Fruit fly (Drosophila melanogaster) whole organism, embryonic: ENCODE measurements around the gene CG32333.
A peak's percentile ranks its signal among the peaks of the same experiment; 100 is the strongest.

Experiments used
- Atf-2 ChIP-seq: fragments of 200-800 bp; sonication (Bioruptor generic); optimal IDR thresholded peaks from 2 replicates; lab custom pipeline; 2016; ENCODE audit warnings: missing biosample characterization, missing genetic modification characterization
- Atf3 ChIP-seq: fragments of 200-800 bp; sonication (Bioruptor generic); optimal IDR thresholded peaks from 3 replicates; lab custom pipeline; 2016; ENCODE audit warnings: missing biosample characterization, missing genetic modification characterization
- CG10267 ChIP-seq: fragments of 200-800 bp; sonication (Bioruptor generic); optimal IDR thresholded peaks from 2 replicates; lab custom pipeline; 2018; ENCODE audit warnings: missing biosample characterization, mild to moderate bottlenecking, missing genetic modification characterization, moderate library complexity
- CG11247 ChIP-seq: fragments of 200-800 bp; sonication (Bioruptor generic); IDR thresholded peaks from 2 replicates; pipeline ENCODE4 v1.3.6; 2022; ENCODE audit warnings: missing biosample characterization, missing genetic modification characterization
- CG11695 ChIP-seq: fragments of 200-800 bp; sonication (Bioruptor generic); IDR thresholded peaks from 3 replicates; pipeline ENCODE4 v1.3.6; 2022; ENCODE audit warnings: missing biosample characterization, missing genetic modification characterization
- CG14860 ChIP-seq: fragments of 200-800 bp; sonication (Bioruptor generic); IDR thresholded peaks from 3 replicates; pipeline ENCODE4 v1.3.6; 2022; ENCODE audit warnings: missing biosample characterization, missing genetic modification characterization; ENCODE audit not compliant: partially characterized antibody
- CG15073 ChIP-seq: fragments of 200-800 bp; sonication (Bioruptor generic); optimal IDR thresholded peaks from 2 replicates; lab custom pipeline; 2016; ENCODE audit warnings: missing biosample characterization, missing genetic modification characterization
- CG17361 ChIP-seq: fragments of 200-800 bp; sonication (Bioruptor generic); IDR thresholded peaks from 3 replicates; pipeline ENCODE4 v1.3.6; 2022; ENCODE audit warnings: missing biosample characterization, missing genetic modification characterization
- CG18011 ChIP-seq: fragments of 200-800 bp; sonication (Bioruptor generic); optimal IDR thresholded peaks from 2 replicates; lab custom pipeline; 2017; ENCODE audit warnings: missing biosample characterization, missing genetic modification characterization, mild to moderate bottlenecking, moderate library complexity, missing genotype
- CG18599 ChIP-seq: fragments of 200-800 bp; sonication (Bioruptor generic); optimal IDR thresholded peaks from 3 replicates; lab custom pipeline; 2017; ENCODE audit warnings: missing biosample characterization, missing genetic modification characterization, mild to moderate bottlenecking, moderate library complexity, missing genetic modification reagents
- CG30020 ChIP-seq: fragments of 200-800 bp; optimal IDR thresholded peaks from 2 replicates; lab custom pipeline; 2019; ENCODE audit warnings: missing biosample characterization, mild to moderate bottlenecking, missing genetic modification characterization, moderate library complexity
- CG3065 ChIP-seq: fragments of 200-800 bp; sonication (Bioruptor generic); optimal IDR thresholded peaks from 2 replicates; lab custom pipeline; 2016; ENCODE audit warnings: missing biosample characterization, missing genetic modification characterization
- CG32532 ChIP-seq: fragments of 200-800 bp; sonication (Bioruptor generic); IDR thresholded peaks from 2 replicates; pipeline ENCODE4 v1.3.6; 2022; ENCODE audit warnings: missing biosample characterization, missing genetic modification characterization
- CG34376 ChIP-seq: fragments of 200-800 bp; sonication (Bioruptor generic); optimal IDR thresholded peaks from 2 replicates; lab custom pipeline; 2018; ENCODE audit warnings: missing biosample characterization, mild to moderate bottlenecking, missing genetic modification characterization
- CG43689 ChIP-seq: fragments of 200-800 bp; sonication (Bioruptor generic); IDR thresholded peaks from 2 replicates; pipeline ENCODE4 v1.3.6; 2022; ENCODE audit warnings: missing biosample characterization, missing genetic modification characterization
- CG4404 ChIP-seq: fragments of 200-800 bp; sonication (Bioruptor generic); IDR thresholded peaks from 2 replicates; pipeline ENCODE4 v1.3.6; 2022; ENCODE audit warnings: missing biosample characterization, missing genetic modification characterization
- CG6854 ChIP-seq: fragments of 200-800 bp; sonication (Bioruptor generic); optimal IDR thresholded peaks from 3 replicates; lab custom pipeline; 2017; ENCODE audit warnings: missing biosample characterization, mild to moderate bottlenecking, missing genetic modification characterization
- CG7556 ChIP-seq: fragments of 200-800 bp; sonication (Bioruptor generic); optimal IDR thresholded peaks from 2 replicates; lab custom pipeline; 2017; ENCODE audit warnings: missing biosample characterization, mild to moderate bottlenecking, missing genetic modification characterization
- CG9215 ChIP-seq: fragments of 200-800 bp; sonication (Bioruptor generic); IDR thresholded peaks from 2 replicates; pipeline ENCODE4 v1.3.6; 2022; ENCODE audit warnings: missing biosample characterization, missing genetic modification characterization
- D19A ChIP-seq: fragments of 200-800 bp; optimal IDR thresholded peaks from 3 replicates; lab custom pipeline; 2019; ENCODE audit warnings: missing biosample characterization, mild to moderate bottlenecking, missing genetic modification characterization, moderate library complexity
- Dbx ChIP-seq: fragments of 200-800 bp; sonication (Bioruptor generic); IDR thresholded peaks from 3 replicates; pipeline ENCODE4 v1.3.6; 2022; ENCODE audit warnings: missing biosample characterization, missing genetic modification characterization
- HLHmδ ChIP-seq: fragments of 200-800 bp; sonication (Bioruptor generic); optimal IDR thresholded peaks from 2 replicates; lab custom pipeline; 2018; ENCODE audit warnings: missing biosample characterization, mild to moderate bottlenecking, missing genetic modification characterization, moderate library complexity
- Hmr ChIP-seq: fragments of 200-800 bp; sonication (Bioruptor generic); optimal IDR thresholded peaks from 3 replicates; lab custom pipeline; 2017; ENCODE audit warnings: mild to moderate bottlenecking, missing biosample characterization, missing genetic modification reagents, missing genetic modification characterization
- Lhr ChIP-seq: fragments of 200-800 bp; sonication (Bioruptor generic); optimal IDR thresholded peaks from 3 replicates; lab custom pipeline; 2017; ENCODE audit warnings: mild to moderate bottlenecking, missing biosample characterization, missing genetic modification reagents, missing genetic modification characterization
- MBD-R2 ChIP-seq: fragments of 200-800 bp; sonication (Bioruptor generic); IDR thresholded peaks from 2 replicates; pipeline ENCODE4 v1.3.6; 2022; ENCODE audit warnings: missing biosample characterization, missing genetic modification characterization
- Mad ChIP-seq: fragments of 200-800 bp; sonication (Bioruptor generic); optimal IDR thresholded peaks from 2 replicates; lab custom pipeline; 2016; ENCODE audit warnings: missing biosample characterization, missing genetic modification characterization
- Med ChIP-seq: fragments of 200-800 bp; sonication (Bioruptor generic); peaks from one replicate; lab custom pipeline; 2016; ENCODE audit warnings: missing biosample characterization, missing genetic modification characterization, mild to moderate bottlenecking, inconsistent platforms, moderate library complexity
- Pdp1 ChIP-seq, 2 experiments: fragments of 200-800 bp; sonication (Bioruptor generic); optimal IDR thresholded peaks; 3 replicates each; lab custom pipeline; 2016; ENCODE audit warnings: missing biosample characterization in 2 of 2, missing genetic modification characterization in 2 of 2, mild to moderate bottlenecking in 1 of 2, moderate library complexity in 1 of 2
- Poxn ChIP-seq: fragments of 200-800 bp; sonication (Bioruptor generic); IDR thresholded peaks from 2 replicates; pipeline ENCODE4 v1.3.6; 2022; ENCODE audit warnings: missing biosample characterization, missing genetic modification characterization
- TFAM ChIP-seq: fragments of 200-800 bp; sonication (Bioruptor generic); optimal IDR thresholded peaks from 2 replicates; lab custom pipeline; 2017; ENCODE audit warnings: missing biosample characterization, missing genetic modification characterization, inconsistent platforms
- Trl ChIP-seq, 3 experiments: fragments of >200 bp in 2 of 3; fragments of 200-800 bp in 1 of 3; sonication (Bioruptor generic) in 1 of 3; optimal IDR thresholded peaks; 2 replicates in 1 of 3; 3 replicates in 2 of 3; lab custom pipeline; 2016 to 2017; ENCODE audit warnings: missing biosample characterization in 1 of 3, missing genetic modification characterization in 1 of 3
- ara ChIP-seq: fragments of 200-800 bp; sonication (Bioruptor generic); IDR thresholded peaks from 2 replicates; pipeline ENCODE4 v1.3.6; 2022; ENCODE audit warnings: missing biosample characterization, missing genetic modification characterization
- ash1 ChIP-seq: fragments of 200-800 bp; sonication (Bioruptor generic); optimal IDR thresholded peaks from 2 replicates; lab custom pipeline; 2018; ENCODE audit warnings: missing biosample characterization, mild to moderate bottlenecking, missing genetic modification characterization
- az2 ChIP-seq: fragments of 200-800 bp; sonication (Bioruptor generic); optimal IDR thresholded peaks from 3 replicates; lab custom pipeline; 2016; ENCODE audit warnings: missing biosample characterization, missing genetic modification characterization
- cas ChIP-seq: fragments of 200-800 bp; sonication (Bioruptor generic); IDR thresholded peaks from 2 replicates; pipeline ENCODE4 v1.3.6; 2022; ENCODE audit warnings: missing biosample characterization, missing genetic modification characterization
- gem ChIP-seq: fragments of 200-800 bp; sonication (Bioruptor generic); optimal IDR thresholded peaks from 2 replicates; lab custom pipeline; 2019; ENCODE audit warnings: missing biosample characterization, mild to moderate bottlenecking, missing genetic modification characterization, moderate library complexity
- gsb ChIP-seq: fragments of 200-800 bp; sonication (Bioruptor generic); IDR thresholded peaks from 2 replicates; pipeline ENCODE4 v1.3.6; 2022; ENCODE audit warnings: missing biosample characterization, missing genetic modification characterization
- her ChIP-seq: fragments of 200-800 bp; sonication (Bioruptor generic); optimal IDR thresholded peaks from 2 replicates; lab custom pipeline; 2016; ENCODE audit warnings: missing biosample characterization, missing genetic modification characterization
- lbe ChIP-seq: fragments of 200-800 bp; sonication (Bioruptor generic); optimal IDR thresholded peaks from 2 replicates; lab custom pipeline; 2016; ENCODE audit warnings: missing biosample characterization, mild to moderate bottlenecking, missing genetic modification characterization
- lilli ChIP-seq: fragments of 200-800 bp; sonication (Bioruptor generic); optimal IDR thresholded peaks from 3 replicates; lab custom pipeline; 2016; ENCODE audit warnings: missing biosample characterization, missing genetic modification characterization
- mirr ChIP-seq: fragments of 200-800 bp; sonication (Bioruptor generic); optimal IDR thresholded peaks from 3 replicates; lab custom pipeline; 2018; ENCODE audit warnings: missing biosample characterization, mild to moderate bottlenecking, missing genetic modification characterization
- onecut ChIP-seq: fragments of 200-800 bp; sonication (Bioruptor generic); IDR thresholded peaks from 2 replicates; pipeline ENCODE4 v1.3.6; 2022; ENCODE audit warnings: missing biosample characterization, missing genetic modification characterization
- pfk ChIP-seq: fragments of 200-800 bp; sonication (Bioruptor generic); optimal IDR thresholded peaks from 2 replicates; lab custom pipeline; 2018; ENCODE audit warnings: missing biosample characterization, mild to moderate bottlenecking, missing genetic modification characterization, moderate library complexity
- rib ChIP-seq: fragments of 200-800 bp; sonication (Bioruptor generic); IDR thresholded peaks from 2 replicates; pipeline ENCODE4 v1.3.6; 2022; ENCODE audit warnings: missing biosample characterization, missing genetic modification characterization
- sc ChIP-seq, 3 experiments: fragments of >200 bp in 2 of 3; fragments of 200-800 bp in 1 of 3; sonication (Bioruptor generic) in 1 of 3; optimal IDR thresholded peaks; 2 replicates in 2 of 3; 3 replicates in 1 of 3; lab custom pipeline; 2017; ENCODE audit warnings: mild to moderate bottlenecking in 1 of 3, missing biosample characterization in 1 of 3, missing genetic modification characterization in 1 of 3, missing genetic modification reagents in 1 of 3
- sd ChIP-seq: fragments of 200-800 bp; sonication (Bioruptor generic); optimal IDR thresholded peaks from 3 replicates; lab custom pipeline; 2018; ENCODE audit warnings: missing biosample characterization, mild to moderate bottlenecking, missing genetic modification characterization, moderate library complexity
- sna ChIP-seq: fragments of 200-800 bp; sonication (Bioruptor generic); IDR thresholded peaks from 2 replicates; pipeline ENCODE4 v1.3.6; 2022; ENCODE audit warnings: missing biosample characterization, missing genetic modification characterization; ENCODE audit not compliant: partially characterized antibody
- stwl ChIP-seq: fragments of 200-800 bp; sonication (Bioruptor generic); optimal IDR thresholded peaks from 3 replicates; lab custom pipeline; 2018; ENCODE audit warnings: missing biosample characterization, mild to moderate bottlenecking, missing genetic modification characterization, moderate library complexity
- yki ChIP-seq: fragments of >200 bp; optimal IDR thresholded peaks from 3 replicates; lab custom pipeline; 2018

Gene CG32333

dm6 chr3L:1247627-1248295 is 28.0 kb upstream of the CG32333 start, which contains the start of the genes Psf1 and Sac1 (continued):
- peak; percentile 86 for TF ChIP-seq sna (GFP tag; lab: Robert Waterston, UW)
- TF ChIP-seq Dbx = no peak
- no peak for TF ChIP-seq pfk (GFP tag; lab: Kevin White, UChicago)
- TF ChIP-seq CG18599 (GFP tag; lab: Kevin White, UChicago) = no peak
- no peak for TF ChIP-seq her (GFP tag; lab: Kevin White, UChicago)
- peak; percentile 50 for TF ChIP-seq Atf3
- no peak for TF ChIP-seq HLHmδ (GFP tag; lab: Kevin White, UChicago)
- no peak for TF ChIP-seq CG6854
- TF ChIP-seq CG34376 (GFP tag; lab: Kevin White, UChicago) = no peak
- peak; percentile 28 for TF ChIP-seq Atf-2 (GFP tag; lab: Kevin White, UChicago)
- no peak for TF ChIP-seq yki (lab: Kevin White, UChicago)
- TF ChIP-seq CG11247 = no peak; the same call in 1 of the 2 replicates
- TF ChIP-seq stwl (tag; lab: Kevin White, UChicago) = peak; percentile 42
- no peak for TF ChIP-seq gsb
- peak; percentile 65; the same call in 1 of the 2 replicates for TF ChIP-seq MBD-R2
- TF ChIP-seq CG7556 (GFP tag; lab: Kevin White, UChicago) = no peak
- peak; percentile 71 for TF ChIP-seq Lhr
- peak; percentile 83 for TF ChIP-seq CG30020 (tag; lab: Kevin White, UChicago)
- no peak for TF ChIP-seq D19A
- TF ChIP-seq CG14860 = peak; percentile 80
- no peak for TF ChIP-seq ash1 (GFP tag; lab: Kevin White, UChicago)
- TF ChIP-seq cas = 0 out of 2 replicates have a peak, but pooled peaks have one; percentile 32
- TF ChIP-seq Hmr = peak; percentile 23
- TF ChIP-seq gem (tag; lab: Kevin White, UChicago) = no peak
- TF ChIP-seq lilli = peak; percentile 76
- peak; percentile 66 for TF ChIP-seq onecut (GFP tag; lab: Robert Waterston, UW)
- TF ChIP-seq CG18011 (GFP tag; lab: Kevin White, UChicago) = no peak
- no peak for TF ChIP-seq CG15073 (GFP tag; lab: Kevin White, UChicago)
- no peak for TF ChIP-seq Poxn
- peak; percentile 59 for TF ChIP-seq CG32532
- TF ChIP-seq CG43689 (GFP tag; lab: Robert Waterston, UW) = no peak
- TF ChIP-seq Med (GFP tag; lab: Kevin White, UChicago) = peak; percentile 88
- TF ChIP-seq TFAM = no peak
- no peak for TF ChIP-seq sd (tag; lab: Kevin White, UChicago)
- peak; percentile 41 for TF ChIP-seq CG3065 (GFP tag; lab: Kevin White, UChicago)
- TF ChIP-seq Mad (GFP tag; lab: Kevin White, UChicago) = peak; percentile 17
- no peak for TF ChIP-seq lbe (GFP tag; lab: Kevin White, UChicago)
- peak; percentile 75 for TF ChIP-seq CG17361
- no peak for TF ChIP-seq ara (GFP tag; lab: Robert Waterston, UW)
- no peak for TF ChIP-seq az2 (GFP tag; lab: Kevin White, UChicago)
- TF ChIP-seq sc (optimal IDR thresholded peaks at IDR 0.05; lab: Kevin White, UChicago) = no peak
- TF ChIP-seq sc (GFP tag; optimal IDR thresholded peaks at IDR 0.05; lab: Kevin White, UChicago) = no peak
- TF ChIP-seq Pdp1 (GFP tag; optimal IDR thresholded peaks at IDR 0.05; lab: Kevin White, UChicago) = peak in 1 of 2 experiments; percentile 53
- TF ChIP-seq CG9215 (GFP tag; lab: Robert Waterston, UW) = peak; percentile 51
- no peak for TF ChIP-seq rib
- no peak for TF ChIP-seq mirr (GFP tag; lab: Kevin White, UChicago)
- peak; percentile 65 for TF ChIP-seq CG10267 (tag; lab: Kevin White, UChicago)
- no peak; the same call in 1 of the 2 replicates for TF ChIP-seq CG4404 (GFP tag; lab: Robert Waterston, UW)
- no peak for TF ChIP-seq Trl (optimal IDR thresholded peaks at IDR 0.05; lab: Kevin White, UChicago)
- peak; percentile 18 for TF ChIP-seq Trl (GFP tag; optimal IDR thresholded peaks at IDR 0.05; lab: Kevin White, UChicago)
- TF ChIP-seq CG11695 (GFP tag; lab: Robert Waterston, UW) = no peak
